Fruit fly (Drosophila melanogaster): ENCODE data around the gene CG5968.

The CG5968 gene

dm6 chr2L:16535673-16536144 is 14.1 kb downstream of the CG5968 start (continued):
- TF ChIP-seq dsf (GFP tag; optimal IDR thresholded peaks at IDR 0.05; ENCODE audit: borderline replicate concordance) (no peak), OdsH (GFP tag; optimal IDR thresholded peaks at IDR 0.05) (peak; percentile 87)

DNA sequence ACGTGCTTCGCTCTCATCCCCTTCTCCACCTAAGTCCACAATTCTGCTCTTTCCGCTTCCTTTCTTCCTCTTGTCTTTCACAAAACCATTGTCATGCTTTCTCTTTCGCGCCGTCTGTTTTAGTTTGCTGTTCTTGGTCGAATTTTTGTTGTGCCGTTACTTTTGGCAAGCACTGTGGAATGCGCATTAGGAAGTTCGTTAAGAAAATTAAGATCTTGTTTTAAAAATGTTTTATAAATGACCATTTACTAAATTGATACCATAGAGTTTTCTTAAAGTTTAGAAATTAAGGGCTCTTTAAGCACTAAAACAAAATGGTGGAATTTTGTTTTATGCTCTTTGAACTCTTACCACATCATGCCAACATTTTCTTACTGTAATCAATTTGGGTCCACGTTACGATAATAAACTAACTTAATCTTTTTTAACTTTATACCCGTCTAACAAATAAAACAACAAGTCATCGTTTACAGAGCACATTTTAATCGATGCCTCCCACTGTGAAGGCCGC is 14.6 kb downstream of the CG5968 start:
- TF ChIP-seq jim (GFP tag; optimal IDR thresholded peaks at IDR 0.05) (no peak), CG9705 (GFP tag; optimal IDR thresholded peaks at IDR 0.05) (no peak), sage (GFP tag; optimal IDR thresholded peaks at IDR 0.05) (no peak), Myc (optimal IDR thresholded peaks at IDR 0.05) (no peak), Mio (GFP tag; optimal IDR thresholded peaks at IDR 0.05) (no peak), tai (GFP tag; optimal IDR thresholded peaks at IDR 0.05) (no peak), psq (GFP tag; optimal IDR thresholded peaks at IDR 0.05) (peak; percentile 55), Dif (GFP tag; optimal IDR thresholded peaks at IDR 0.05; ENCODE audit: partially characterized antibody) (no peak), Hr83 (GFP tag; optimal IDR thresholded peaks at IDR 0.05; ENCODE audit: poor library complexity, severe bottlenecking) (no peak), OdsH (GFP tag; optimal IDR thresholded peaks at IDR 0.05) (peak; percentile 34), h (GFP tag; optimal IDR thresholded peaks at IDR 0.05) (peak; percentile 47), Jra (GFP tag; optimal IDR thresholded peaks at IDR 0.05) (no peak), dl (GFP tag; optimal IDR thresholded peaks at IDR 0.05; ENCODE audit: insufficient read depth in 1 of 2, partially characterized antibody in 2 of 2) (no peak), br (GFP tag; optimal IDR thresholded peaks at IDR 0.05) (peak; percentile 24), fru (GFP tag; optimal IDR thresholded peaks at IDR 0.05) (peak; percentile 69), GATAd (GFP tag; optimal IDR thresholded peaks at IDR 0.05) (no peak), dmrt93B (GFP tag; optimal IDR thresholded peaks at IDR 0.05) (peak; percentile 19), foxo (GFP tag; optimal IDR thresholded peaks at IDR 0.05) (peak in 1 of 2 experiments; percentile 48), Hnf4 (GFP tag; optimal IDR thresholded peaks at IDR 0.05) (no peak), usp (GFP tag; optimal IDR thresholded peaks at IDR 0.05) (no peak), rgr (GFP tag; optimal IDR thresholded peaks at IDR 0.05) (peak; percentile 62), ey (GFP tag; optimal IDR thresholded peaks at IDR 0.05) (peak; percentile 60), Dfd (GFP tag; optimal IDR thresholded peaks at IDR 0.05) (no peak), Sp1 (GFP tag; optimal IDR thresholded peaks at IDR 0.05) (peak; percentile 49), sv (GFP tag; optimal IDR thresholded peaks at IDR 0.05) (no peak), CG32264 (GFP tag; optimal IDR thresholded peaks at IDR 0.05) (no peak), Abd-B (GFP tag; optimal IDR thresholded peaks at IDR 0.05) (no peak), brk (GFP tag; optimal IDR thresholded peaks at IDR 0.05) (no peak), Vsx2 (GFP tag; optimal IDR thresholded peaks at IDR 0.05; ENCODE audit: partially characterized antibody) (no peak), lola (GFP tag; optimal IDR thresholded peaks at IDR 0.05) (no peak), HLH106 (tag; optimal IDR thresholded peaks at IDR 0.05) (peak; percentile 67), dsf (GFP tag; optimal IDR thresholded peaks at IDR 0.05; ENCODE audit: borderline replicate concordance) (no peak), pan (optimal IDR thresholded peaks at IDR 0.05) (no peak), CrebA (GFP tag; optimal IDR thresholded peaks at IDR 0.05; ENCODE audit: borderline replicate concordance) (no peak), Rel (GFP tag; optimal IDR thresholded peaks at IDR 0.05) (no peak), Rel (tag; optimal IDR thresholded peaks at IDR 0.05) (no peak), Hr78 (GFP tag; optimal IDR thresholded peaks at IDR 0.05) (no peak), woc (GFP tag; optimal IDR thresholded peaks at IDR 0.05) (peak; percentile 25), N (GFP tag; optimal IDR thresholded peaks at IDR 0.05) (no peak)

DNA sequence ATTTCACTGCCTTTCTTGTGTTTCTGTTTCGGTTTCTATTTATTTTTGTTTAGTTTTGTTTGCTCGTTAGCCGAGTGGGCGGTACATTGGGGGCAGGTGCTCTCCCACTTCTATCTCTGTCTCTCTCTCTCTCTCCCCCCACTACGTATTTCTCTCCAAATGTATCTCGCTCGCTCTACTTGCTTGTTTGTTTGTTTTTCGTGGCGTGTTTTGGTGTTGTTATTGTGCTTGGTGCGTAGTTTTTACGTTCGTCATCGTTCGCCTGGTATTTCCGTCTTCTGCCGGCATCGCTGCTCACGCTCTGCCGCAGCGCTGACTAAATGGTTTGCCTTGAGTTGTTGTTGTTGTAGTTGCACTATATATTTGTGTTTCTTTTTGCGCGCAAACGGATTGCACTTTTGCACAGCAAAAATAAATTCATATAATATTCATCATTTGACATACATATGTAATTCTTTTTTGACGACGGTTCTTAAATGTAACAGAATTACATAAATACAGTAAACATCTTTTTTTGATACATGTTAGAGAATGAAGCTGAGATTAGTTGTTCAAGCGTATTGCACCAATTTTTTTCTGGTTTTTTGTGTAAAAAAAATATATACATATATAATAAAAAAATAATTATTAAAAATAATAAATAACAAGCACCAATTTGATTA is 15.5 kb downstream of the CG5968 start:
- TF ChIP-seq foxo (GFP tag; optimal IDR thresholded peaks at IDR 0.05) (no peak), dl (GFP tag; optimal IDR thresholded peaks at IDR 0.05; ENCODE audit: insufficient read depth in 1 of 2, partially characterized antibody in 2 of 2) (peak in 1 of 2 experiments; percentile 15)
